Fruit fly (Drosophila melanogaster): ENCODE data around the gene IntS11.

Gene IntS11

DNA sequence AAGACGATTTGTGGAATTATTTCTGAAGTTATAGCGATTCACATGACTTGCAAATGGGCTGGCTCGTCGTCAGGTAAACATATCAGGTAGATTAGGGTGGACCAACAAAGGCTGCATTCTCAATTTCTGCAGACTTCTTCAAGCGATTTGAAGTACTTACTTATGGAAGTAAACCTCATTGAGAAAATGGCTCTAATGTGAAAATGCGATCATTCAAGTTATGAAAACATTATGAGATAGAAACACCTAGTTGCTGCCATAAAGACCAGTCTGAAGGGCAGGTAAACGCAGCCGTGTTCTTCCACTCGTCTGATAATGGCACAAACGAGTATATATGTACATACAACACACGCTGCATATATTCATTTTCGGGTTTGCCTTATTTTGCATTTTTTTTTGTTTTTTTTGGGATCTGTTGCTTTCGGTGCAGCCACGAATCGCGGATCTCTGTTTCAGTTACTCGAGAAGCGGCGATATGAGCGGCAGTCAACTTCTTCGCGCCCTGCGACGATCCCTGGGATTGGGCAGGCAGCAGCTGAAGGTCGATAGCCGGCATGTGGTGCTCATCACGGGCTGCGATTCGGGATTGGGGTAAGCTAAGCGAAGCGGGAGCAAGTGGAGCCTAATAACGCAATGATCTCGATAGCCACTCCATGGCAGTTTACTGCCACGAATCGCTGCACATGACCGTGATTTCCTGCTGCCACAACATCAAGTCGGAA is 49.2 kb downstream of the IntS11 start, which contains the start of gene sro:
Gene sro, plus strand, starts transcription at position 437 of the 722 bp plus-strand sequence.
- TF ChIP-seq CG4707 (GFP tag; optimal IDR thresholded peaks at IDR 0.05) (no peak), Dad (GFP tag; optimal IDR thresholded peaks at IDR 0.05) (no peak), Rx (GFP tag; IDR thresholded peaks at IDR 0.05) (no peak), CG16863 (GFP tag; optimal IDR thresholded peaks at IDR 0.05) (no peak), HLH4C (GFP tag; IDR thresholded peaks at IDR 0.05; ENCODE audit: partially characterized antibody) (0 out of 3 replicates have a peak, but pooled peaks have one; percentile 24), Atf6 (GFP tag; IDR thresholded peaks at IDR 0.05) (no peak), Gug (GFP tag; IDR thresholded peaks at IDR 0.05) (no peak), vvl (GFP tag; IDR thresholded peaks at IDR 0.05) (no peak), CG17385 (GFP tag; optimal IDR thresholded peaks at IDR 0.05) (no peak), CG31365 (tag; optimal IDR thresholded peaks at IDR 0.05) (no peak), Ets65A (GFP tag) (peak; percentile 78), slou (GFP tag; optimal IDR thresholded peaks at IDR 0.05) (no peak), CG9609 (GFP tag; optimal IDR thresholded peaks at IDR 0.05) (no peak), amos (GFP tag; IDR thresholded peaks at IDR 0.05; ENCODE audit: partially characterized antibody) (no peak), CG12219 (GFP tag; optimal IDR thresholded peaks at IDR 0.05) (no peak), CG4404 (GFP tag; IDR thresholded peaks at IDR 0.05) (no peak), CG15073 (GFP tag; optimal IDR thresholded peaks at IDR 0.05) (no peak), zen (tag; optimal IDR thresholded peaks at IDR 0.05) (peak; percentile 63), tup (GFP tag; optimal IDR thresholded peaks at IDR 0.05) (no peak), CG6683 (GFP tag; optimal IDR thresholded peaks at IDR 0.05) (no peak), bigmax (GFP tag; optimal IDR thresholded peaks at IDR 0.05) (no peak), tll (GFP tag; optimal IDR thresholded peaks at IDR 0.05) (peak in 1 of 2 experiments; percentile 85), twi (tag; optimal IDR thresholded peaks at IDR 0.05) (no peak), lola (GFP tag; optimal IDR thresholded peaks at IDR 0.05) (no peak), Hsf (GFP tag; optimal IDR thresholded peaks at IDR 0.05) (no peak), tgo (GFP tag; IDR thresholded peaks at IDR 0.05) (no peak), Asciz (GFP tag; optimal IDR thresholded peaks at IDR 0.05) (no peak), cad (GFP tag; optimal IDR thresholded peaks at IDR 0.05) (peak; percentile 54), CG31441 (GFP tag; IDR thresholded peaks at IDR 0.05) (no peak), tap (tag; optimal IDR thresholded peaks at IDR 0.05) (no peak)

Measured in whole organism, embryonic.